Worm (Caenorhabditis elegans): Measurements from ENCODE around the gene srw-55.

DNA sequence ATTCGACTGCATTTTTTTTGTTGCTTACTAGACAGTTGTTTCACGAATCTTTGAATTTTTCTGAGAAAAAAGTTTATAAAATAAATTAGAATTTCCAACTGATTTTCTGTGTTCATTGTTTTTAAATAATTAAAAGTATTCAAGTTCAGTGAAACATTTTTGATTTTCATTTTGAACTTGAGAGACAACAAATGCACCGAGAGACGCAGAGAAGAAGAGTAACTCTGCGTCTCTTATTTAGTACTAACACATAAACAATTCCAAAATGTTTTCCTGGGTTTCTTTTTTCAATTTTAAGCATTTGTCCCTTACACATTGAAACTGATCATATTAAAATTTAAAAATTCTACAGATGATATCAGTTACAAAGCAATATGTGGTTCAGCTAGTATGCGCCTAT is 19.3 kb upstream of the srw-55 start:
- no peak for TF ChIP-seq elt-1 (tag; optimal IDR thresholded peaks at IDR 0.05; ENCODE audit: borderline replicate concordance, insufficient read depth)
- no peak for TF ChIP-seq ceh-43 (GFP tag; optimal IDR thresholded peaks at IDR 0.05)
- no peak for TF ChIP-seq nhr-237 (tag; optimal IDR thresholded peaks at IDR 0.05)
- TF ChIP-seq nhr-28 (tag; optimal IDR thresholded peaks at IDR 0.05), result no peak
- TF ChIP-seq flh-1 (GFP tag; optimal IDR thresholded peaks at IDR 0.05), result no peak
- TF ChIP-seq sem-2 (GFP tag; optimal IDR thresholded peaks at IDR 0.05), result no peak
- no peak for TF ChIP-seq unc-62 (GFP tag; optimal IDR thresholded peaks at IDR 0.05)
- no peak for TF ChIP-seq sptf-1 (tag; optimal IDR thresholded peaks at IDR 0.05)
- no peak for TF ChIP-seq drap-1 (GFP tag; optimal IDR thresholded peaks at IDR 0.05)
- TF ChIP-seq tbx-8 (GFP tag; optimal IDR thresholded peaks at IDR 0.05), result no peak
- TF ChIP-seq snpc-4 (tag; optimal IDR thresholded peaks at IDR 0.05), result no peak
- TF ChIP-seq blmp-1 (tag; optimal IDR thresholded peaks at IDR 0.05), result no peak
- TF ChIP-seq pha-4 (tag; optimal IDR thresholded peaks at IDR 0.05), result no peak
